Worm (Caenorhabditis elegans) whole organism, early embryonic: ENCODE data around the gene fbxa-210.

ENCODE experiments used
- B0310.2 ChIP-seq: sonication (generic microtip); optimal IDR thresholded peaks from 2 replicates; lab custom pipeline; 2016; ENCODE audit warnings: mild to moderate bottlenecking, missing genetic modification characterization, missing compliant biosample characterization
- F13C5.2 ChIP-seq: sonication (generic microtip); optimal IDR thresholded peaks from 2 replicates; lab custom pipeline; 2017; ENCODE audit warnings: mild to moderate bottlenecking, missing genetic modification characterization, inconsistent platforms, missing compliant biosample characterization
- aly-1 ChIP-seq: sonication (generic microtip); optimal IDR thresholded peaks from 2 replicates; lab custom pipeline; 2016; ENCODE audit warnings: missing genetic modification characterization, missing compliant biosample characterization
- ama-1 ChIP-seq: fragments of 150-350 bp; optimal IDR thresholded peaks from 2 replicates; lab custom pipeline; 2014
- ceh-13 ChIP-seq: fragments of 200-800 bp; sonication (Bioruptor generic); optimal IDR thresholded peaks from 2 replicates; lab custom pipeline; 2018; ENCODE audit warnings: mild to moderate bottlenecking, missing genetic modification characterization, missing compliant biosample characterization
- ceh-36 ChIP-seq: sonication (generic microtip); optimal IDR thresholded peaks from 2 replicates; lab custom pipeline; 2016; ENCODE audit warnings: missing genetic modification characterization, inconsistent platforms, missing compliant biosample characterization
- ets-7 ChIP-seq: sonication (generic microtip); optimal IDR thresholded peaks from 2 replicates; lab custom pipeline; 2016; ENCODE audit warnings: missing genotype, missing genetic modification characterization, missing compliant biosample characterization
- flt-1 ChIP-seq: fragments of 200-800 bp; sonication (Bioruptor generic); IDR thresholded peaks from 2 replicates; pipeline ENCODE4 v1.3.6; 2022; ENCODE audit warnings: missing genetic modification characterization, missing compliant biosample characterization
- hmbx-1 ChIP-seq: sonication (generic microtip); optimal IDR thresholded peaks from 2 replicates; lab custom pipeline; 2016; ENCODE audit warnings: mild to moderate bottlenecking, missing genetic modification characterization, missing compliant biosample characterization
- hmg-4 ChIP-seq: fragments of 200-800 bp; sonication (Bioruptor generic); optimal IDR thresholded peaks from 2 replicates; lab custom pipeline; 2018; ENCODE audit warnings: mild to moderate bottlenecking, missing genetic modification characterization, missing compliant biosample characterization
- hnd-1 ChIP-seq: sonication (generic microtip); optimal IDR thresholded peaks from 2 replicates; lab custom pipeline; 2016; ENCODE audit warnings: missing genetic modification characterization, missing compliant biosample characterization
- pes-1 ChIP-seq: fragments of 200-800 bp; sonication (Bioruptor generic); IDR thresholded peaks from 2 replicates; pipeline ENCODE4 v1.3.6; 2022; ENCODE audit warnings: missing genetic modification reagents, missing genetic modification characterization, missing compliant biosample characterization
- scrt-1 ChIP-seq: fragments of 200-800 bp; sonication (Bioruptor generic); IDR thresholded peaks from 2 replicates; pipeline ENCODE4 v1.3.6; 2022; ENCODE audit warnings: missing genetic modification characterization, missing compliant biosample characterization
- sea-1 ChIP-seq: fragments of 200-800 bp; sonication (Bioruptor generic); conservative IDR thresholded peaks from 2 replicates; pipeline ENCODE4 v1.3.6; 2022; ENCODE audit warnings: missing genetic modification characterization, missing compliant biosample characterization
- tbx-11 ChIP-seq: fragments of 200-800 bp; sonication (Bioruptor generic); IDR thresholded peaks from 2 replicates; pipeline ENCODE4 v1.3.6; 2022; ENCODE audit warnings: missing genetic modification characterization, missing compliant biosample characterization
- tbx-37 ChIP-seq: fragments of 200-800 bp; sonication (Bioruptor generic); conservative IDR thresholded peaks from 2 replicates; pipeline ENCODE4 v1.3.6; 2022; ENCODE audit warnings: missing genetic modification reagents, missing genetic modification characterization, missing compliant biosample characterization
- tra-4 ChIP-seq: sonication (generic microtip); optimal IDR thresholded peaks from 2 replicates; lab custom pipeline; 2017; ENCODE audit warnings: missing genetic modification characterization, missing compliant biosample characterization

Gene fbxa-210

ce11 chrV:18093941-18094340 lies 31.2 kb upstream of the fbxa-210 start:
- TF ChIP-seq ama-1 (lab: Kevin White, UChicago) (no peak), tbx-37 (GFP tag; lab: Robert Waterston, UW) (no peak), ets-7 (tag; lab: Kevin White, UChicago) (no peak), ceh-13 (GFP tag; lab: Kevin White, UChicago) (no peak), F13C5.2 (tag; lab: Kevin White, UChicago) (no peak), hmg-4 (no peak), scrt-1 (GFP tag; lab: Robert Waterston, UW) (no peak), tbx-11 (no peak), flt-1 (no peak), B0310.2 (no peak), ceh-36 (tag; lab: Kevin White, UChicago) (no peak)

- no peak for TF ChIP-seq flt-1
- TF ChIP-seq ceh-36 (tag; lab: Kevin White, UChicago): no peak
- no peak for TF ChIP-seq B0310.2
- TF ChIP-seq hmg-4: no peak
- TF ChIP-seq scrt-1 (GFP tag; lab: Robert Waterston, UW): no peak
- TF ChIP-seq tbx-37 (GFP tag; lab: Robert Waterston, UW): no peak
- no peak for TF ChIP-seq tra-4
- no peak for TF ChIP-seq F13C5.2 (tag; lab: Kevin White, UChicago)
- no peak for TF ChIP-seq ama-1 (lab: Kevin White, UChicago)
- no peak for TF ChIP-seq hmbx-1 (tag; lab: Kevin White, UChicago)
- no peak for TF ChIP-seq pes-1 (GFP tag; lab: Robert Waterston, UW)
- TF ChIP-seq aly-1 (tag; lab: Kevin White, UChicago): no peak
Measured at ce11 chrV:18098387-18098786, 26.8 kb upstream of the fbxa-210 start, which contains the start of gene par-4. TSS of gene par-4 (plus strand) at chrV:18098687.

- TF ChIP-seq flt-1 (no peak), hnd-1 (no peak), F13C5.2 (tag; lab: Kevin White, UChicago) (no peak), pes-1 (GFP tag; lab: Robert Waterston, UW) (no peak), scrt-1 (GFP tag; lab: Robert Waterston, UW) (no peak), ceh-13 (GFP tag; lab: Kevin White, UChicago) (no peak), ama-1 (lab: Kevin White, UChicago) (no peak), sea-1 (GFP tag; lab: Robert Waterston, UW) (no peak), tbx-37 (GFP tag; lab: Robert Waterston, UW) (no peak), B0310.2 (no peak), ceh-36 (tag; lab: Kevin White, UChicago) (no peak)
Measured at ce11 chrV:18106055-18106454, 19.1 kb upstream of the fbxa-210 start.

- TF ChIP-seq B0310.2: no peak
- TF ChIP-seq tra-4: no peak
- TF ChIP-seq hmg-4: no peak
- no peak for TF ChIP-seq ets-7 (tag; lab: Kevin White, UChicago)
Measured at ce11 chrV:18107969-18108368, 17.2 kb upstream of the fbxa-210 start, which contains the start of gene Y37H2A.1. TSS of gene Y37H2A.1 (plus strand) at chrV:18108269.

- TF ChIP-seq hnd-1: no peak
- no peak for TF ChIP-seq scrt-1 (GFP tag; lab: Robert Waterston, UW)
- TF ChIP-seq sea-1 (GFP tag; lab: Robert Waterston, UW): no peak
- no peak for TF ChIP-seq F13C5.2 (tag; lab: Kevin White, UChicago)
- no peak for TF ChIP-seq hmg-4
- TF ChIP-seq tra-4: no peak
- no peak for TF ChIP-seq ceh-13 (GFP tag; lab: Kevin White, UChicago)
- TF ChIP-seq ceh-36 (tag; lab: Kevin White, UChicago): no peak
- TF ChIP-seq flt-1: no peak
- no peak for TF ChIP-seq ets-7 (tag; lab: Kevin White, UChicago)
- TF ChIP-seq B0310.2: no peak
- TF ChIP-seq ama-1 (lab: Kevin White, UChicago): no peak
Measured at ce11 chrV:18109449-18109848, 15.7 kb upstream of the fbxa-210 start.

ce11 chrV:18123639-18124038 lies 1.5 kb upstream of the fbxa-210 start, which contains the start of gene fbxa-107:
TSS of gene fbxa-107 (plus strand) at chrV:18123939.
- no peak for TF ChIP-seq tbx-37 (GFP tag; lab: Robert Waterston, UW)
- TF ChIP-seq tra-4: no peak
- no peak for TF ChIP-seq ceh-36 (tag; lab: Kevin White, UChicago)
- TF ChIP-seq hnd-1: no peak
- TF ChIP-seq ama-1 (lab: Kevin White, UChicago): no peak
- TF ChIP-seq ceh-13 (GFP tag; lab: Kevin White, UChicago): no peak
- no peak for TF ChIP-seq scrt-1 (GFP tag; lab: Robert Waterston, UW)
- no peak for TF ChIP-seq tbx-11
- TF ChIP-seq B0310.2: no peak
- no peak for TF ChIP-seq ets-7 (tag; lab: Kevin White, UChicago)
- TF ChIP-seq hmbx-1 (tag; lab: Kevin White, UChicago): no peak
- no peak for TF ChIP-seq aly-1 (tag; lab: Kevin White, UChicago)
- TF ChIP-seq hmg-4: no peak
- no peak for TF ChIP-seq sea-1 (GFP tag; lab: Robert Waterston, UW)
- no peak for TF ChIP-seq pes-1 (GFP tag; lab: Robert Waterston, UW)
- TF ChIP-seq F13C5.2 (tag; lab: Kevin White, UChicago): no peak
- TF ChIP-seq flt-1: no peak

- TF ChIP-seq hmg-4 (no peak), tbx-37 (GFP tag; lab: Robert Waterston, UW) (no peak), hmbx-1 (tag; lab: Kevin White, UChicago) (no peak), F13C5.2 (tag; lab: Kevin White, UChicago) (no peak), tra-4 (no peak), B0310.2 (no peak), ceh-36 (tag; lab: Kevin White, UChicago) (no peak), ets-7 (tag; lab: Kevin White, UChicago) (no peak), hnd-1 (no peak), sea-1 (GFP tag; lab: Robert Waterston, UW) (no peak), flt-1 (no peak), tbx-11 (no peak), ceh-13 (GFP tag; lab: Kevin White, UChicago) (no peak), ama-1 (lab: Kevin White, UChicago) (no peak), pes-1 (GFP tag; lab: Robert Waterston, UW) (no peak), aly-1 (tag; lab: Kevin White, UChicago) (no peak), scrt-1 (GFP tag; lab: Robert Waterston, UW) (no peak)
Measured at ce11 chrV:18127192-18127591, 2.0 kb downstream of the fbxa-210 start, which contains the start of gene fbxa-211. TSS of gene fbxa-211 (plus strand) at chrV:18127519.
